Fruit fly (Drosophila melanogaster) whole organism, embryonic: ENCODE data around the gene CG8460.

Source experiments
- Bdp1 ChIP-seq: fragments of 200-800 bp; sonication (Bioruptor generic); optimal IDR thresholded peaks from 3 replicates; lab custom pipeline; 2016; ENCODE audit warnings: missing biosample characterization, missing genetic modification characterization
- CG10147 ChIP-seq: fragments of 200-800 bp; sonication (Bioruptor generic); optimal IDR thresholded peaks from 2 replicates; lab custom pipeline; 2019; ENCODE audit warnings: missing biosample characterization, mild to moderate bottlenecking, missing genetic modification characterization, moderate library complexity
- CG10979 ChIP-seq: fragments of 200-800 bp; sonication (Bioruptor generic); optimal IDR thresholded peaks from 2 replicates; lab custom pipeline; 2018; ENCODE audit warnings: missing biosample characterization, mild to moderate bottlenecking, missing genetic modification characterization, moderate library complexity
- CG11560 ChIP-seq: fragments of 200-800 bp; sonication (Bioruptor generic); IDR thresholded peaks from 3 replicates; pipeline ENCODE4 v1.3.6; 2022; ENCODE audit warnings: missing biosample characterization, missing genetic modification characterization
- CG12155 ChIP-seq: fragments of 200-800 bp; sonication (Bioruptor generic); optimal IDR thresholded peaks from 3 replicates; lab custom pipeline; 2016; ENCODE audit warnings: missing biosample characterization, missing genetic modification characterization
- CG12391 ChIP-seq: fragments of 200-800 bp; sonication (Bioruptor generic); optimal IDR thresholded peaks from 3 replicates; lab custom pipeline; 2018; ENCODE audit warnings: missing biosample characterization, mild to moderate bottlenecking, missing genetic modification characterization, moderate library complexity
- CG13775 ChIP-seq: fragments of 200-800 bp; sonication (Bioruptor generic); optimal IDR thresholded peaks from 3 replicates; lab custom pipeline; 2017; ENCODE audit warnings: missing biosample characterization, mild to moderate bottlenecking, missing genetic modification characterization
- CG15514 ChIP-seq: fragments of 200-800 bp; sonication (Bioruptor generic); optimal IDR thresholded peaks from 3 replicates; lab custom pipeline; 2017; ENCODE audit warnings: missing biosample characterization, missing genetic modification characterization, mild to moderate bottlenecking, moderate library complexity, missing genetic modification reagents
- CG16813 ChIP-seq: fragments of 200-800 bp; sonication (Bioruptor generic); IDR thresholded peaks from 3 replicates; pipeline ENCODE4 v1.3.6; 2022; ENCODE audit warnings: missing biosample characterization, missing genetic modification characterization; ENCODE audit not compliant: partially characterized antibody
- CG16815 ChIP-seq: fragments of 200-800 bp; sonication (Bioruptor generic); optimal IDR thresholded peaks from 3 replicates; lab custom pipeline; 2017; ENCODE audit warnings: missing biosample characterization, mild to moderate bottlenecking, missing genetic modification characterization
- CG17829 ChIP-seq: fragments of 200-800 bp; optimal IDR thresholded peaks from 2 replicates; lab custom pipeline; 2019; ENCODE audit warnings: missing biosample characterization, mild to moderate bottlenecking, missing genetic modification characterization, moderate library complexity
- CG2129 ChIP-seq: fragments of 200-800 bp; sonication (Bioruptor generic); IDR thresholded peaks from 2 replicates; pipeline ENCODE4 v1.3.6; 2022; ENCODE audit warnings: missing biosample characterization, missing genetic modification characterization; ENCODE audit not compliant: partially characterized antibody
- CG31441 ChIP-seq: fragments of 200-800 bp; sonication (Bioruptor generic); IDR thresholded peaks from 2 replicates; pipeline ENCODE4 v1.3.6; 2022; ENCODE audit warnings: missing biosample characterization, missing genetic modification characterization
- CG32772 ChIP-seq: fragments of 200-800 bp; sonication (Bioruptor generic); IDR thresholded peaks from 2 replicates; pipeline ENCODE4 v1.3.6; 2022; ENCODE audit warnings: missing biosample characterization, missing genetic modification characterization
- CG6683 ChIP-seq: fragments of 200-800 bp; sonication (Bioruptor generic); optimal IDR thresholded peaks from 2 replicates; lab custom pipeline; 2017; ENCODE audit warnings: missing biosample characterization, mild to moderate bottlenecking, missing genetic modification characterization, missing genetic modification reagents
- CG7556 ChIP-seq: fragments of 200-800 bp; sonication (Bioruptor generic); optimal IDR thresholded peaks from 2 replicates; lab custom pipeline; 2017; ENCODE audit warnings: missing biosample characterization, mild to moderate bottlenecking, missing genetic modification characterization
- CG7745 ChIP-seq: fragments of 200-800 bp; sonication (Bioruptor generic); optimal IDR thresholded peaks from 2 replicates; lab custom pipeline; 2018; ENCODE audit warnings: missing biosample characterization, mild to moderate bottlenecking, missing genetic modification characterization, moderate library complexity
- CG7928 ChIP-seq: fragments of 200-800 bp; sonication (Bioruptor generic); optimal IDR thresholded peaks from 2 replicates; lab custom pipeline; 2017; ENCODE audit warnings: missing biosample characterization, mild to moderate bottlenecking, missing genetic modification characterization
- CG9215 ChIP-seq: fragments of 200-800 bp; sonication (Bioruptor generic); IDR thresholded peaks from 2 replicates; pipeline ENCODE4 v1.3.6; 2022; ENCODE audit warnings: missing biosample characterization, missing genetic modification characterization
- CG9437 ChIP-seq: fragments of 200-800 bp; sonication (Bioruptor generic); optimal IDR thresholded peaks from 2 replicates; lab custom pipeline; 2018; ENCODE audit warnings: missing biosample characterization, mild to moderate bottlenecking, missing genetic modification characterization
- CG9797 ChIP-seq: fragments of 200-800 bp; sonication (Bioruptor generic); optimal IDR thresholded peaks from 3 replicates; lab custom pipeline; 2018; ENCODE audit warnings: missing biosample characterization, mild to moderate bottlenecking, missing genetic modification characterization
- Dll ChIP-seq: fragments of 200-800 bp; sonication (Bioruptor generic); IDR thresholded peaks from 4 replicates; pipeline ENCODE4 v1.3.6; 2022; ENCODE audit warnings: missing biosample characterization, missing genetic modification characterization; ENCODE audit not compliant: partially characterized antibody
- Doc2 ChIP-seq: fragments of 200-800 bp; sonication (Bioruptor generic); IDR thresholded peaks from 2 replicates; pipeline ENCODE4 v1.3.6; 2022; ENCODE audit warnings: missing biosample characterization, missing genetic modification characterization
- Doc3 ChIP-seq: fragments of 200-800 bp; sonication (Bioruptor generic); IDR thresholded peaks from 3 replicates; pipeline ENCODE4 v1.3.6; 2022; ENCODE audit warnings: missing biosample characterization, missing genetic modification characterization; ENCODE audit not compliant: partially characterized antibody
- E2f1 ChIP-seq: fragments of 200-800 bp; sonication (Bioruptor generic); IDR thresholded peaks from 2 replicates; pipeline ENCODE4 v1.3.6; 2022; ENCODE audit warnings: missing biosample characterization, missing genetic modification characterization
- Ets97D ChIP-seq: fragments of 200-800 bp; sonication (Bioruptor generic); optimal IDR thresholded peaks from 3 replicates; lab custom pipeline; 2016; ENCODE audit warnings: missing biosample characterization, missing genetic modification characterization
- Fer3 ChIP-seq: fragments of 200-800 bp; sonication (Bioruptor generic); optimal IDR thresholded peaks from 2 replicates; lab custom pipeline; 2018; ENCODE audit warnings: missing biosample characterization, mild to moderate bottlenecking, missing genetic modification characterization, moderate library complexity
- H2.0 ChIP-seq: fragments of 200-800 bp; sonication (Bioruptor generic); IDR thresholded peaks from 2 replicates; pipeline ENCODE4 v1.3.6; 2022; ENCODE audit warnings: missing biosample characterization, missing genetic modification characterization
- Jarid2 ChIP-seq: fragments of 200-800 bp; sonication (Bioruptor generic); optimal IDR thresholded peaks from 3 replicates; lab custom pipeline; 2017; ENCODE audit warnings: mild to moderate bottlenecking, missing biosample characterization, missing genetic modification reagents, missing genetic modification characterization
- MESR4 ChIP-seq: fragments of 200-800 bp; sonication (Bioruptor generic); optimal IDR thresholded peaks from 2 replicates; lab custom pipeline; 2018; ENCODE audit warnings: missing biosample characterization, mild to moderate bottlenecking, missing genetic modification characterization, moderate library complexity
- Meics ChIP-seq: fragments of 200-800 bp; sonication (Bioruptor generic); optimal IDR thresholded peaks from 2 replicates; lab custom pipeline; 2017; ENCODE audit warnings: missing biosample characterization, mild to moderate bottlenecking, missing genetic modification characterization
- Sin3A ChIP-seq: fragments of >200 bp; optimal IDR thresholded peaks from 2 replicates; lab custom pipeline; 2018
- Sry-β ChIP-seq: fragments of 200-800 bp; sonication (Bioruptor generic); optimal IDR thresholded peaks from 2 replicates; lab custom pipeline; 2018; ENCODE audit warnings: missing biosample characterization, mild to moderate bottlenecking, missing genetic modification characterization, moderate library complexity
- YL-1 ChIP-seq: fragments of 200-800 bp; sonication (Bioruptor generic); optimal IDR thresholded peaks from 3 replicates; lab custom pipeline; 2017; ENCODE audit warnings: missing biosample characterization, mild to moderate bottlenecking, missing genetic modification characterization
- bbx ChIP-seq: fragments of 200-800 bp; sonication (Bioruptor generic); IDR thresholded peaks from 2 replicates; pipeline ENCODE4 v1.3.6; 2022; ENCODE audit warnings: missing biosample characterization, missing genetic modification characterization; ENCODE audit not compliant: partially characterized antibody
- chn ChIP-seq: fragments of 200-800 bp; sonication (Bioruptor generic); optimal IDR thresholded peaks from 2 replicates; lab custom pipeline; 2016; ENCODE audit warnings: missing biosample characterization, missing genetic modification characterization
- fd64A ChIP-seq: fragments of 200-800 bp; sonication (Bioruptor generic); optimal IDR thresholded peaks from 3 replicates; lab custom pipeline; 2018; ENCODE audit warnings: missing biosample characterization, mild to moderate bottlenecking, missing genetic modification characterization
- h ChIP-seq: fragments of >200 bp; optimal IDR thresholded peaks from 2 replicates; lab custom pipeline; 2017
- jing ChIP-seq: fragments of 200-800 bp; sonication (Bioruptor generic); optimal IDR thresholded peaks from 2 replicates; lab custom pipeline; 2018; ENCODE audit warnings: missing biosample characterization, mild to moderate bottlenecking, missing genetic modification characterization
- nau ChIP-seq: fragments of 200-800 bp; sonication (Bioruptor generic); optimal IDR thresholded peaks from 3 replicates; lab custom pipeline; 2017; ENCODE audit warnings: missing biosample characterization, mild to moderate bottlenecking, missing genetic modification characterization, missing genetic modification reagents
- nom ChIP-seq: fragments of 200-800 bp; sonication (Bioruptor generic); optimal IDR thresholded peaks from 2 replicates; lab custom pipeline; 2017; ENCODE audit warnings: missing biosample characterization, missing genetic modification characterization, mild to moderate bottlenecking, moderate library complexity, missing genetic modification reagents
- p53 ChIP-seq: fragments of 200-800 bp; sonication (Bioruptor generic); optimal IDR thresholded peaks from 2 replicates; lab custom pipeline; 2016; ENCODE audit warnings: missing biosample characterization, missing genetic modification characterization
- pfk ChIP-seq: fragments of 200-800 bp; sonication (Bioruptor generic); optimal IDR thresholded peaks from 2 replicates; lab custom pipeline; 2018; ENCODE audit warnings: missing biosample characterization, mild to moderate bottlenecking, missing genetic modification characterization, moderate library complexity
- phol ChIP-seq: fragments of 200-800 bp; sonication (Bioruptor generic); optimal IDR thresholded peaks from 3 replicates; lab custom pipeline; 2018; ENCODE audit warnings: missing biosample characterization, mild to moderate bottlenecking, missing genetic modification characterization, moderate library complexity
- pum ChIP-seq: fragments of 200-800 bp; sonication (Bioruptor generic); optimal IDR thresholded peaks from 2 replicates; lab custom pipeline; 2016; ENCODE audit warnings: missing biosample characterization, missing genetic modification characterization
- ranshi ChIP-seq: fragments of 200-800 bp; sonication (Bioruptor generic); IDR thresholded peaks from 2 replicates; pipeline ENCODE4 v1.3.6; 2022; ENCODE audit warnings: missing biosample characterization, missing genetic modification characterization
- slbo ChIP-seq: fragments of 200-800 bp; sonication (Bioruptor generic); IDR thresholded peaks from 2 replicates; pipeline ENCODE4 v1.3.6; 2022; ENCODE audit warnings: missing biosample characterization, missing genetic modification characterization
- slp2 ChIP-seq: fragments of 200-800 bp; sonication (Bioruptor generic); optimal IDR thresholded peaks from 2 replicates; lab custom pipeline; 2016; ENCODE audit warnings: missing biosample characterization, missing genetic modification characterization
- ssp ChIP-seq: fragments of 200-800 bp; sonication (Bioruptor generic); IDR thresholded peaks from 2 replicates; pipeline ENCODE4 v1.3.6; 2022; ENCODE audit warnings: missing biosample characterization, missing genetic modification characterization
- sug ChIP-seq: fragments of 200-800 bp; optimal IDR thresholded peaks from 2 replicates; lab custom pipeline; 2019; ENCODE audit warnings: missing biosample characterization, mild to moderate bottlenecking, missing genetic modification characterization, moderate library complexity

CG8460 gene

DNA sequence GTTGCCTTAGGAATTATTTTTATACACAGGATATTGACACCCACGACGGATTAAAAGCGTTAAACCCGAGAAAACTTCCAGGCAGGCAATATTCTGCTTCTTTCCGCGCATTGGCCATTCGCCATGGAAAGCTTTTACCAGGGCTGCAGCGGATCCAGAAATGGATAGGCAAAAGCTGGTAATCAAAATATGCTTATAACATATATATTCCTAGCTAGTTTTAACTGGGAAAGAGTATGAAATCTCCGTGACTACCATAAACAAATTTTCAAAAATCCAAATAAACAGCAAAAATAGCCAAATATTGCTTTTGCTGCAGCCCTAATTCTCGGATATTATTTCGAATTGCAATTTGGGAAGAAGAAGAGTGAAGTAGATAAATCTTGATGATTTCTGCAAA, 37.5 kb upstream of the CG8460 start, which contains the start of the genes PAPLA1 and Rbsn-5 (continued):
- TF ChIP-seq bbx (GFP tag; lab: Robert Waterston, UW), result no peak
- peak; percentile 89 for TF ChIP-seq Bdp1 (GFP tag; lab: Kevin White, UChicago)
- TF ChIP-seq Jarid2 (GFP tag; lab: Kevin White, UChicago), result peak; percentile 63
- TF ChIP-seq p53 (GFP tag; lab: Kevin White, UChicago), result peak; percentile 89
- peak; percentile 73 for TF ChIP-seq CG6683
- no peak for TF ChIP-seq Doc3 (GFP tag; lab: Robert Waterston, UW)
- peak; percentile 41 for TF ChIP-seq pfk (GFP tag; lab: Kevin White, UChicago)
- peak; percentile 51; the same call in 3 of the 4 replicates for TF ChIP-seq Dll (GFP tag; lab: Robert Waterston, UW)
- peak; percentile 87 for TF ChIP-seq CG7556 (GFP tag; lab: Kevin White, UChicago)
- peak; percentile 100 for TF ChIP-seq CG7928 (GFP tag; lab: Kevin White, UChicago)
- no peak for TF ChIP-seq CG2129
- peak; percentile 94 for TF ChIP-seq Ets97D (GFP tag; lab: Kevin White, UChicago)
- peak; percentile 92 for TF ChIP-seq CG10979 (tag; lab: Kevin White, UChicago)
- peak; percentile 73 for TF ChIP-seq YL-1 (GFP tag; lab: Kevin White, UChicago)
- TF ChIP-seq CG12155 (GFP tag; lab: Kevin White, UChicago), result peak; percentile 92
- TF ChIP-seq phol (tag; lab: Kevin White, UChicago), result peak; percentile 95
- TF ChIP-seq MESR4, result peak; percentile 59
- TF ChIP-seq H2.0 (GFP tag; lab: Robert Waterston, UW), result peak; percentile 91
- peak; percentile 92 for TF ChIP-seq CG10147 (GFP tag; lab: Kevin White, UChicago)
- peak; percentile 89 for TF ChIP-seq CG9215 (GFP tag; lab: Robert Waterston, UW)
- peak; percentile 97 for TF ChIP-seq chn (GFP tag; lab: Kevin White, UChicago)
- peak; percentile 90 for TF ChIP-seq CG15514 (GFP tag; lab: Kevin White, UChicago)
- TF ChIP-seq slp2, result peak; percentile 92
- TF ChIP-seq CG13775 (GFP tag; lab: Kevin White, UChicago), result peak; percentile 92
- peak; percentile 93 for TF ChIP-seq ranshi (GFP tag; lab: Robert Waterston, UW)
- peak; percentile 91 for TF ChIP-seq Meics (GFP tag; lab: Kevin White, UChicago)
- TF ChIP-seq CG16815, result peak; percentile 85
- TF ChIP-seq CG7745 (tag; lab: Kevin White, UChicago), result no peak
- TF ChIP-seq ssp (GFP tag; lab: Robert Waterston, UW), result peak; percentile 84
- peak; percentile 93 for TF ChIP-seq CG17829 (tag; lab: Kevin White, UChicago)
- TF ChIP-seq Fer3, result peak; percentile 95
- no peak for TF ChIP-seq CG16813 (GFP tag; lab: Robert Waterston, UW)
- TF ChIP-seq CG11560 (tag; lab: Robert Waterston, UW), result peak; percentile 79; the same call in 2 of the 3 replicates
- TF ChIP-seq Sin3A (lab: Kevin White, UChicago), result peak; percentile 25
- TF ChIP-seq jing (GFP tag; lab: Kevin White, UChicago), result peak; percentile 83
- peak; percentile 89 for TF ChIP-seq nom
- TF ChIP-seq CG9437, result peak; percentile 80
- peak; percentile 37 for TF ChIP-seq fd64A (GFP tag; lab: Kevin White, UChicago)
- TF ChIP-seq nau (GFP tag; lab: Kevin White, UChicago), result peak; percentile 78
- TF ChIP-seq slbo (GFP tag; lab: Robert Waterston, UW), result peak; percentile 97
- peak; percentile 94 for TF ChIP-seq sug (tag; lab: Kevin White, UChicago)
- no peak for TF ChIP-seq h (lab: Kevin White, UChicago)
- peak; percentile 94 for TF ChIP-seq CG32772
- 0 out of 2 replicates have a peak, but pooled peaks have one; percentile 59 for TF ChIP-seq Doc2 (GFP tag; lab: Robert Waterston, UW)
- TF ChIP-seq CG12391 (tag; lab: Kevin White, UChicago), result peak; percentile 95
- peak; percentile 90 for TF ChIP-seq E2f1 (GFP tag; lab: Robert Waterston, UW)
- TF ChIP-seq pum (GFP tag; lab: Kevin White, UChicago), result peak; percentile 97
- TF ChIP-seq CG9797, result peak; percentile 31
- TF ChIP-seq Sry-β (GFP tag; lab: Kevin White, UChicago), result peak; percentile 80
- TF ChIP-seq CG31441 (GFP tag; lab: Robert Waterston, UW), result peak; percentile 92
